Fruit fly (Drosophila melanogaster) whole organism, embryonic: ENCODE results near the gene psh.
A peak's percentile ranks its signal among the peaks of the same experiment; 100 is the strongest.

Source experiments
- Abd-B ChIP-seq: fragments of 200-800 bp; sonication (Bioruptor generic); optimal IDR thresholded peaks from 2 replicates; lab custom pipeline; 2018; ENCODE audit warnings: missing biosample characterization, mild to moderate bottlenecking, missing genetic modification characterization, moderate library complexity
- Aef1 ChIP-seq: fragments of 200-800 bp; sonication (Bioruptor generic); IDR thresholded peaks from 3 replicates; pipeline ENCODE4 v1.3.6; 2022; ENCODE audit warnings: missing biosample characterization, missing genetic modification characterization
- Antp ChIP-seq: fragments of 200-800 bp; sonication (Bioruptor generic); optimal IDR thresholded peaks from 3 replicates; lab custom pipeline; 2016; ENCODE audit warnings: missing biosample characterization, missing genetic modification characterization
- BEAF-32 ChIP-seq: fragments of 200-800 bp; sonication (Bioruptor generic); optimal IDR thresholded peaks from 3 replicates; lab custom pipeline; 2017; ENCODE audit warnings: missing biosample characterization, missing genetic modification characterization, mild to moderate bottlenecking, moderate library complexity, missing genetic modification reagents
- Bdp1 ChIP-seq: fragments of 200-800 bp; sonication (Bioruptor generic); optimal IDR thresholded peaks from 3 replicates; lab custom pipeline; 2016; ENCODE audit warnings: missing biosample characterization, missing genetic modification characterization
- CG10209 ChIP-seq: fragments of 200-800 bp; sonication (Bioruptor generic); optimal IDR thresholded peaks from 3 replicates; lab custom pipeline; 2017; ENCODE audit warnings: missing biosample characterization, mild to moderate bottlenecking, missing genetic modification characterization, missing genetic modification reagents
- CG10959 ChIP-seq: fragments of 200-800 bp; sonication (Bioruptor generic); IDR thresholded peaks from 2 replicates; pipeline ENCODE4 v1.3.6; 2022; ENCODE audit warnings: missing biosample characterization, missing genetic modification characterization
- CG10979 ChIP-seq: fragments of 200-800 bp; sonication (Bioruptor generic); optimal IDR thresholded peaks from 2 replicates; lab custom pipeline; 2018; ENCODE audit warnings: missing biosample characterization, mild to moderate bottlenecking, missing genetic modification characterization, moderate library complexity
- CG12104 ChIP-seq: fragments of 200-800 bp; sonication (Bioruptor generic); optimal IDR thresholded peaks from 3 replicates; lab custom pipeline; 2016; ENCODE audit warnings: missing biosample characterization, missing genetic modification characterization
- CG1602 ChIP-seq: fragments of 200-800 bp; sonication (Bioruptor generic); optimal IDR thresholded peaks from 3 replicates; lab custom pipeline; 2016; ENCODE audit warnings: missing biosample characterization, missing genetic modification characterization
- CG32772 ChIP-seq: fragments of 200-800 bp; sonication (Bioruptor generic); IDR thresholded peaks from 2 replicates; pipeline ENCODE4 v1.3.6; 2022; ENCODE audit warnings: missing biosample characterization, missing genetic modification characterization
- CG42726 ChIP-seq: fragments of 200-800 bp; sonication (Bioruptor generic); IDR thresholded peaks from 2 replicates; pipeline ENCODE4 v1.3.6; 2022; ENCODE audit warnings: missing biosample characterization, missing genetic modification characterization; ENCODE audit not compliant: partially characterized antibody
- CG5245 ChIP-seq: fragments of 200-800 bp; sonication (Bioruptor generic); optimal IDR thresholded peaks from 3 replicates; lab custom pipeline; 2016; ENCODE audit warnings: missing biosample characterization, missing genetic modification characterization
- CG6683 ChIP-seq: fragments of 200-800 bp; sonication (Bioruptor generic); optimal IDR thresholded peaks from 2 replicates; lab custom pipeline; 2017; ENCODE audit warnings: missing biosample characterization, mild to moderate bottlenecking, missing genetic modification characterization, missing genetic modification reagents
- CG7357 ChIP-seq: fragments of 200-800 bp; sonication (Bioruptor generic); IDR thresholded peaks from 3 replicates; pipeline ENCODE4 v1.3.6; 2022; ENCODE audit warnings: missing biosample characterization, missing genetic modification characterization
- CG7839 ChIP-seq: fragments of 200-800 bp; sonication (Bioruptor generic); optimal IDR thresholded peaks from 3 replicates; lab custom pipeline; 2018; ENCODE audit warnings: missing biosample characterization, mild to moderate bottlenecking, missing genetic modification characterization, moderate library complexity
- CG7987 ChIP-seq: fragments of 200-800 bp; sonication (Bioruptor generic); optimal IDR thresholded peaks from 2 replicates; lab custom pipeline; 2018; ENCODE audit warnings: missing biosample characterization, mild to moderate bottlenecking, missing genetic modification characterization, moderate library complexity
- CG8089 ChIP-seq: fragments of 200-800 bp; sonication (Bioruptor generic); optimal IDR thresholded peaks from 3 replicates; lab custom pipeline; 2016; ENCODE audit warnings: missing biosample characterization, missing genetic modification characterization
- CG9817 ChIP-seq: fragments of 200-800 bp; sonication (Bioruptor generic); optimal IDR thresholded peaks from 2 replicates; lab custom pipeline; 2018; ENCODE audit warnings: missing biosample characterization, mild to moderate bottlenecking, missing genetic modification characterization, moderate library complexity
- D19B ChIP-seq: fragments of 200-800 bp; sonication (Bioruptor generic); optimal IDR thresholded peaks from 2 replicates; lab custom pipeline; 2017; ENCODE audit warnings: missing biosample characterization, mild to moderate bottlenecking, missing genetic modification characterization
- Drgx ChIP-seq: fragments of 200-800 bp; sonication (Bioruptor generic); IDR thresholded peaks from 2 replicates; pipeline ENCODE4 v1.3.6; 2022; ENCODE audit warnings: missing biosample characterization, missing genetic modification characterization
- Ets65A ChIP-seq: fragments of 200-800 bp; sonication (Bioruptor generic); peaks from one replicate; lab custom pipeline; 2016; ENCODE audit warnings: missing biosample characterization, missing genetic modification characterization
- Fer3 ChIP-seq: fragments of 200-800 bp; sonication (Bioruptor generic); optimal IDR thresholded peaks from 2 replicates; lab custom pipeline; 2018; ENCODE audit warnings: missing biosample characterization, mild to moderate bottlenecking, missing genetic modification characterization, moderate library complexity
- H2.0 ChIP-seq: fragments of 200-800 bp; sonication (Bioruptor generic); IDR thresholded peaks from 2 replicates; pipeline ENCODE4 v1.3.6; 2022; ENCODE audit warnings: missing biosample characterization, missing genetic modification characterization
- HHEX ChIP-seq: fragments of 200-800 bp; sonication (Bioruptor generic); optimal IDR thresholded peaks from 3 replicates; lab custom pipeline; 2017; ENCODE audit warnings: missing biosample characterization, mild to moderate bottlenecking, missing genetic modification characterization, missing genetic modification reagents
- Kr ChIP-seq: fragments of 200-800 bp; sonication (Bioruptor generic); optimal IDR thresholded peaks from 2 replicates; lab custom pipeline; 2017; ENCODE audit warnings: missing biosample characterization, mild to moderate bottlenecking, missing genetic modification characterization
- NC2β ChIP-seq: fragments of 200-800 bp; sonication (Bioruptor generic); optimal IDR thresholded peaks from 2 replicates; lab custom pipeline; 2016; ENCODE audit warnings: missing biosample characterization, missing genetic modification characterization
- NK7.1 ChIP-seq: fragments of 200-800 bp; sonication (Bioruptor generic); optimal IDR thresholded peaks from 3 replicates; lab custom pipeline; 2016; ENCODE audit warnings: missing biosample characterization, missing genetic modification characterization
- Nf-YA ChIP-seq: fragments of 200-800 bp; sonication (Bioruptor generic); IDR thresholded peaks from 2 replicates; pipeline ENCODE4 v1.3.6; 2022; ENCODE audit warnings: missing biosample characterization, missing genetic modification characterization
- Oli ChIP-seq: fragments of 200-800 bp; sonication (Bioruptor generic); optimal IDR thresholded peaks from 2 replicates; lab custom pipeline; 2018; ENCODE audit warnings: missing biosample characterization, mild to moderate bottlenecking, missing genetic modification characterization, moderate library complexity
- Sox102F ChIP-seq: fragments of 200-800 bp; sonication (Bioruptor generic); optimal IDR thresholded peaks from 2 replicates; lab custom pipeline; 2018; ENCODE audit warnings: missing biosample characterization, mild to moderate bottlenecking, missing genetic modification characterization, moderate library complexity
- Ssrp ChIP-seq: fragments of 200-800 bp; sonication (Bioruptor generic); optimal IDR thresholded peaks from 2 replicates; lab custom pipeline; 2018; ENCODE audit warnings: missing biosample characterization, mild to moderate bottlenecking, missing genetic modification characterization, moderate library complexity
- ap ChIP-seq: fragments of 200-800 bp; sonication (Bioruptor generic); IDR thresholded peaks from 2 replicates; pipeline ENCODE4 v1.3.6; 2022; ENCODE audit warnings: missing biosample characterization, missing genetic modification characterization
- ato ChIP-seq: fragments of 200-800 bp; sonication (Bioruptor generic); IDR thresholded peaks from 2 replicates; pipeline ENCODE4 v1.3.6; 2022; ENCODE audit warnings: missing biosample characterization, missing genetic modification characterization; ENCODE audit not compliant: partially characterized antibody
- cas ChIP-seq: fragments of 200-800 bp; sonication (Bioruptor generic); IDR thresholded peaks from 2 replicates; pipeline ENCODE4 v1.3.6; 2022; ENCODE audit warnings: missing biosample characterization, missing genetic modification characterization
- ci ChIP-seq: fragments of 200-800 bp; sonication (Bioruptor generic); IDR thresholded peaks from 3 replicates; pipeline ENCODE4 v1.3.6; 2022; ENCODE audit warnings: missing biosample characterization, missing genetic modification characterization
- dati ChIP-seq: fragments of 200-800 bp; sonication (Bioruptor generic); IDR thresholded peaks from 2 replicates; pipeline ENCODE4 v1.3.6; 2022; ENCODE audit warnings: missing biosample characterization, missing genetic modification characterization
- dm ChIP-seq: fragments of 200-800 bp; sonication (Bioruptor generic); optimal IDR thresholded peaks from 3 replicates; lab custom pipeline; 2016; ENCODE audit warnings: missing biosample characterization, missing genetic modification characterization
- en ChIP-seq: fragments of 200-800 bp; sonication (Bioruptor generic); optimal IDR thresholded peaks from 2 replicates; lab custom pipeline; 2016; ENCODE audit warnings: missing biosample characterization, missing genetic modification characterization
- fru ChIP-seq: fragments of >200 bp; optimal IDR thresholded peaks from 2 replicates; lab custom pipeline; 2017
- grau ChIP-seq: fragments of 200-800 bp; optimal IDR thresholded peaks from 3 replicates; lab custom pipeline; 2019; ENCODE audit warnings: missing biosample characterization, mild to moderate bottlenecking, missing genetic modification characterization, moderate library complexity
- hb ChIP-seq: fragments of 200-800 bp; sonication (Bioruptor generic); IDR thresholded peaks from 3 replicates; pipeline ENCODE4 v1.3.6; 2022; ENCODE audit warnings: missing biosample characterization, missing genetic modification characterization; ENCODE audit not compliant: partially characterized antibody
- insv ChIP-seq, 2 experiments: fragments of 200-800 bp; sonication (Bioruptor generic); optimal IDR thresholded peaks; 3 replicates each; lab custom pipeline; 2016 to 2018; ENCODE audit warnings: missing biosample characterization in 2 of 2, missing genetic modification characterization in 2 of 2
- otp ChIP-seq: fragments of 200-800 bp; sonication (Bioruptor generic); IDR thresholded peaks from 3 replicates; pipeline ENCODE4, ENCODE4 v1.3.6; 2022; ENCODE audit warnings: missing biosample characterization, missing genetic modification characterization
- phol ChIP-seq: fragments of 200-800 bp; sonication (Bioruptor generic); optimal IDR thresholded peaks from 3 replicates; lab custom pipeline; 2018; ENCODE audit warnings: missing biosample characterization, mild to moderate bottlenecking, missing genetic modification characterization, moderate library complexity
- pnt ChIP-seq: fragments of 200-800 bp; sonication (Bioruptor generic); optimal IDR thresholded peaks from 3 replicates; lab custom pipeline; 2016; ENCODE audit warnings: missing biosample characterization, missing genetic modification characterization
- prd ChIP-seq, 3 experiments: fragments of >200 bp in 2 of 3; fragments of 200-800 bp in 1 of 3; sonication (Bioruptor generic) in 1 of 3; optimal IDR thresholded peaks in 2 of 3; IDR thresholded peaks in 1 of 3; 2 replicates in 2 of 3; 3 replicates in 1 of 3; pipeline versions ENCODE4 v1.3.6 to Lab custom; 2017 to 2022; ENCODE audit warnings: missing biosample characterization in 1 of 3, missing genetic modification characterization in 1 of 3
- sisA ChIP-seq: fragments of 200-800 bp; sonication (Bioruptor generic); IDR thresholded peaks from 2 replicates; pipeline ENCODE4 v1.3.6; 2022; ENCODE audit warnings: missing biosample characterization, missing genetic modification characterization
- slbo ChIP-seq: fragments of 200-800 bp; sonication (Bioruptor generic); IDR thresholded peaks from 2 replicates; pipeline ENCODE4 v1.3.6; 2022; ENCODE audit warnings: missing biosample characterization, missing genetic modification characterization
- sr ChIP-seq: fragments of 200-800 bp; sonication (Bioruptor generic); IDR thresholded peaks from 3 replicates; pipeline ENCODE4 v1.3.6; 2022; ENCODE audit warnings: missing biosample characterization, missing genetic modification characterization
- tap ChIP-seq: fragments of 200-800 bp; optimal IDR thresholded peaks from 3 replicates; lab custom pipeline; 2019; ENCODE audit warnings: missing biosample characterization, mild to moderate bottlenecking, missing genetic modification characterization, moderate library complexity
- vvl ChIP-seq: fragments of 200-800 bp; sonication (Bioruptor generic); IDR thresholded peaks from 2 replicates; pipeline ENCODE4 v1.3.6; 2022; ENCODE audit warnings: missing biosample characterization, missing genetic modification characterization

The psh gene

DNA sequence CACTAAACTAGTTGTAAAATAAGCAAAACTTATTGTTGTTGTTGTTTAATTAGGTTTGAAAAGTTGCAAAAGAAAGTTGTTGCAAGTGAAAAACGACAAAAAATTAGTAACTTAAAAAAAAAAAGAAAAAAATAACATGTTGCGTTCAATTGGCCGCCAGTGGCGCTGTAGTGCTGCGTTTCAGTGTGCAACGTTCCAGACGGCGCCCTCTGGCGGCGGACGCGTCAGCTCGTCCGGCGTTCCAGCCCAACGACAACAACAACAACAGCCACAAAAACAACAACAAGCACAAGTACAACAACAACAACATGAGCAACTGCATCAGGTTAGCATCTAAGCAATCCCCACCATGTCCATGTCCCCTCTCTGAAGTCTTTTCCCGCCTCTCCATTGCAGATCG, 30.7 kb upstream of the psh start (continued):
- TF ChIP-seq ato (no peak), NK7.1 (GFP tag; lab: Kevin White, UChicago) (no peak), Ets65A (GFP tag; lab: Kevin White, UChicago) (peak; percentile 86), grau (tag; lab: Kevin White, UChicago) (peak; percentile 29), CG32772 (peak; percentile 90), en (GFP tag; lab: Kevin White, UChicago) (no peak), CG5245 (GFP tag; lab: Kevin White, UChicago) (peak; percentile 24), CG8089 (GFP tag; lab: Kevin White, UChicago) (no peak), H2.0 (GFP tag; lab: Robert Waterston, UW) (no peak), CG7357 (GFP tag; lab: Robert Waterston, UW) (no peak), BEAF-32 (no peak), Bdp1 (GFP tag; lab: Kevin White, UChicago) (peak; percentile 12), CG9817 (tag; lab: Kevin White, UChicago) (no peak), HHEX (no peak), Drgx (0 out of 2 replicates have a peak, but pooled peaks have one; percentile 19), dm (peak; percentile 19), CG1602 (GFP tag; lab: Kevin White, UChicago) (peak; percentile 21), insv (GFP tag; optimal IDR thresholded peaks at IDR 0.05; lab: Kevin White, UChicago) (peak in 1 of 2 experiments; percentile 56), dati (GFP tag; lab: Robert Waterston, UW) (no peak), sr (no peak), otp (GFP tag; lab: Robert Waterston, UW) (peak; percentile 70; the same call in 1 of the 3 replicates), Kr (no peak), pnt (GFP tag; lab: Kevin White, UChicago) (no peak), CG10959 (0 out of 2 replicates have a peak, but pooled peaks have one; percentile 5), cas (GFP tag; lab: Robert Waterston, UW) (no peak), ci (GFP tag; lab: Robert Waterston, UW) (peak; percentile 77), CG10979 (tag; lab: Kevin White, UChicago) (peak; percentile 10), Fer3 (tag; lab: Kevin White, UChicago) (peak; percentile 1), CG7839 (tag; lab: Kevin White, UChicago) (peak; percentile 45), Antp (GFP tag; lab: Kevin White, UChicago) (peak; percentile 5), sisA (GFP tag; lab: Robert Waterston, UW) (0 out of 2 replicates have a peak, but pooled peaks have one; percentile 32), CG42726 (GFP tag; lab: Robert Waterston, UW) (peak; percentile 59), CG12104 (GFP tag; lab: Kevin White, UChicago) (no peak), NC2β (peak; percentile 46), D19B (GFP tag; lab: Kevin White, UChicago) (no peak), prd (optimal IDR thresholded peaks at IDR 0.05; lab: Kevin White, UChicago) (no peak), prd (GFP tag; IDR thresholded peaks at IDR 0.05; lab: Robert Waterston, UW) (peak; percentile 58; the same call in 2 of the 3 replicates), Oli (tag; lab: Kevin White, UChicago) (peak; percentile 18), vvl (GFP tag; lab: Robert Waterston, UW) (peak; percentile 40; the same call in 1 of the 2 replicates)
- TF ChIP-seq, all 482 proteins: peak for 155

DNA sequence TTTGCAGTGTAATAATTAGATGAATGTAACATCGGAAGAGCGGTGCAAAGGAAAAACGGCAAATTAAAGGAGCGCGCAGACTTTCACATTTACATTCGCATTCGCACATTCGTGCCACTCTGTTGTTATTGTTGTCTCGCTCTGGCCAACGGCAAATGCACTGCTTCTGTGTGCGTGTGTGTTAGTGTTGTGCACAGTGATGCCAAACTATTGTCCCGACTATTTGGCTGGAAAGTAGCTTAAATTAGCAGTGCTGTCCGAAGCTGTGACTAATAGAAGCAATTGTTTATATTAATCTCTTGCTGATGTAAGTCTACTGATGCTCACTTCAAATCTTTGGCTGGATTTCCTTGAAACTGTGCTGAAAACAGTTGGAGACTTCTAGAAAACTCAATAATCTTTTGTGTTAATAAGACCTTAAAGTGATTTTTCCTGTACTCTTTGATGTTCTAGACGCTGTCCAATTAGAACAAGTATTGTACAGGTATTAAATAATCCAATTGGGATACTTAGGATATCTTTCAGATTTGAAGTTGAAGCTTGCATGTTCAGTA, 29.3 kb upstream of the psh start:
- TF ChIP-seq CG10209 (GFP tag; lab: Kevin White, UChicago) (peak; percentile 9), Abd-B (GFP tag; lab: Kevin White, UChicago) (no peak), Aef1 (GFP tag; lab: Robert Waterston, UW) (peak; percentile 23; the same call in 1 of the 3 replicates), fru (lab: Kevin White, UChicago) (no peak), hb (GFP tag; lab: Robert Waterston, UW) (no peak), CG7987 (GFP tag; lab: Kevin White, UChicago) (no peak), phol (no peak), Nf-YA (GFP tag; lab: Robert Waterston, UW) (no peak), slbo (GFP tag; lab: Robert Waterston, UW) (peak; percentile 45; the same call in 1 of the 2 replicates), ap (GFP tag; lab: Robert Waterston, UW) (no peak), Sox102F (GFP tag; lab: Kevin White, UChicago) (no peak), tap (tag; lab: Kevin White, UChicago) (no peak), CG6683 (GFP tag; lab: Kevin White, UChicago) (no peak), Ssrp (tag; lab: Kevin White, UChicago) (no peak)
